Worm (Caenorhabditis elegans) whole organism, L4/young adult: ENCODE results near the gene oac-46.

Experiments used
- W03F9.2 ChIP-seq: fragments of 150-350 bp; optimal IDR thresholded peaks from 2 replicates; lab custom pipeline; 2014; ENCODE audit warnings: missing biosample characterization, missing genetic modification characterization
- dao-5 ChIP-seq: sonication (generic microtip); optimal IDR thresholded peaks from 2 replicates; lab custom pipeline; 2016; ENCODE audit warnings: missing genotype, missing genetic modification characterization, moderate library complexity, missing compliant biosample characterization
- him-1 ChIP-seq: sonication (generic microtip); optimal IDR thresholded peaks from 2 replicates; lab custom pipeline; 2016; ENCODE audit warnings: missing genotype, missing genetic modification reagents, missing genetic modification characterization, missing compliant biosample characterization

DNA sequence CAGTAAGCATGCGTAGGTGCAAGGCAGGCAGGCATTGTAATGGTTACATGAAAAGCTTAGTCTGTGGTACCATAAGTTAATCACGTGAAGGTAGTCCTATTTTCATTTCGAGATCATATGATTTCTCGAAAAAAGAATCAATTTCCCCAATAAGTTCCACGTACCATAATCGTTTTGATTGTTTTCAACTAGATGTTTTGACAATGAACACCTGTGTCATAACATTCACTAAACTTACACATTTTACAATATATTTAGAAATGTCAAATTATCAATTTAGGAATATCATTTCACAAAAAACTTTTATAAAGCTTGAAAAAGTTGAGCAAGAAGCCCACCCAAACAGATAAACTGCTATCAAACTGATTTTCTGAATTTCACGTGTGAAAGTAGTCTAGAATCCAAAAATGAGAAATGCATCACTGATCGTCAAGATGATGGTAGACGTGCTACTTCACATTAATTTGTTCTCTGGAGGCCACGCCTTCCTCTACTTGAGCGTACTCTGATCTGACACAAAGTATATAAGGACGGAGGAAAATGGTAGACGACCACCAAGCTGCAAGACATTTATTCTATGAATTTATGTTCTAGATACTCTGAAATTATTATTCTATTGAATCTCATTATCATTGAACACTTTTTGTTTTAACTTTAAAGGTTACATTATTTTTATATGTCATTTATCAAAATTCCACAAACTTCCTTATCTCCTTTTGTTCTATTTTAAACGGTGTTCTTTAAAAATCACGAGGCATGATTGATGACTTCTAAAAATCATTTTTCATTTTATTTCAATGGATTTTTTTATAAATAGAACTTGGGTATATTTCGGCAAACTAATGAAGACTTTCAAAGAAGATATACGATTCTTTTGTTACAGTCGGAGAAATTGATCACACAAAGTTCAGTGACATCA lies 32.7 kb downstream of the oac-46 start, which contains the start of gene F46C5.10:
- TF ChIP-seq him-1 (tag; lab: Kevin White, UChicago) (no peak), dao-5 (tag; lab: Kevin White, UChicago) (no peak), W03F9.2 (tag; lab: Kevin White, UChicago) (no peak)
